Worm (Caenorhabditis elegans) whole organism, L4 larva: Measurements from ENCODE around the gene mlc-5.

ENCODE experiments used
- D1046.2 ChIP-seq: fragments of 200-800 bp; sonication (Bioruptor generic); IDR thresholded peaks from 2 replicates; pipeline ENCODE4 v1.3.6; 2022; ENCODE audit warnings: missing genetic modification characterization, missing compliant biosample characterization
- F26F4.8 ChIP-seq: fragments of 200-800 bp; sonication (Bioruptor generic); conservative IDR thresholded peaks from 2 replicates; pipeline ENCODE4 v1.3.6; 2022; ENCODE audit warnings: missing genetic modification characterization, missing compliant biosample characterization
- F44E2.7 ChIP-seq: fragments of 200-800 bp; sonication (Bioruptor generic); IDR thresholded peaks from 2 replicates; pipeline ENCODE4 v2.1.2; 2022; ENCODE audit warnings: missing genetic modification characterization, missing compliant biosample characterization
- Y48G9A.11 ChIP-seq: fragments of 200-800 bp; sonication (Bioruptor generic); IDR thresholded peaks from 2 replicates; pipeline ENCODE4 v1.3.6; 2022; ENCODE audit warnings: missing genetic modification reagents, missing genetic modification characterization, missing compliant biosample characterization
- aha-1 ChIP-seq: fragments of 150-350 bp; peaks from one replicate; lab custom pipeline; 2014; ENCODE audit warnings: missing biosample characterization, missing genetic modification characterization
- ama-1 ChIP-seq: fragments of 150-350 bp; optimal IDR thresholded peaks from 2 replicates; lab custom pipeline; 2014; ENCODE audit warnings: inconsistent platforms, mixed read lengths
- arid-1 ChIP-seq: fragments of 200-800 bp; sonication (Bioruptor generic); conservative IDR thresholded peaks from 2 replicates; pipeline ENCODE4 v1.3.6; 2022; ENCODE audit warnings: missing genetic modification reagents, missing genetic modification characterization, missing compliant biosample characterization
- ceh-82 ChIP-seq: sonication (generic microtip); optimal IDR thresholded peaks from 2 replicates; lab custom pipeline; 2017; ENCODE audit warnings: missing biosample characterization, missing genetic modification characterization
- cey-2 ChIP-seq: sonication (generic microtip); optimal IDR thresholded peaks from 3 replicates; lab custom pipeline; 2017; ENCODE audit warnings: missing genetic modification characterization, mild to moderate bottlenecking, missing compliant biosample characterization, antibody characterized with exemption, borderline replicate concordance; ENCODE audit not compliant: insufficient read depth
- dmd-6 ChIP-seq: fragments of 200-800 bp; sonication (Bioruptor generic); IDR thresholded peaks from 2 replicates; pipeline ENCODE4 v1.3.6; 2022; ENCODE audit warnings: missing genetic modification reagents, missing genetic modification characterization, missing compliant biosample characterization
- egl-43 ChIP-seq: fragments of 200-800 bp; sonication (Bioruptor generic); IDR thresholded peaks from 2 replicates; pipeline ENCODE4 v1.3.6; 2022; ENCODE audit warnings: missing genetic modification reagents, missing genetic modification characterization, missing compliant biosample characterization
- hif-1 ChIP-seq, 2 experiments: sonication (generic microtip); optimal IDR thresholded peaks; 2 replicates each; lab custom pipeline; 2016 to 2017; ENCODE audit warnings: missing compliant biosample characterization in 2 of 2, missing genetic modification characterization in 2 of 2, missing genetic modification reagents in 2 of 2, missing genotype in 2 of 2, mild to moderate bottlenecking in 1 of 2
- hlh-11 ChIP-seq: fragments of 200-800 bp; sonication (Bioruptor generic); optimal IDR thresholded peaks from 2 replicates; lab custom pipeline; 2018; ENCODE audit warnings: mild to moderate bottlenecking, missing genetic modification characterization, missing compliant biosample characterization
- hlh-30 ChIP-seq: sonication (generic microtip); optimal IDR thresholded peaks from 2 replicates; lab custom pipeline; 2017; ENCODE audit warnings: antibody characterized with exemption, mild to moderate bottlenecking, missing genetic modification characterization, missing compliant biosample characterization; ENCODE audit not compliant: insufficient read depth
- hmg-1.1 ChIP-seq: fragments of 200-800 bp; sonication (Bioruptor generic); IDR thresholded peaks from 2 replicates; pipeline ENCODE4 v1.3.6; 2022; ENCODE audit warnings: missing genetic modification reagents, missing genetic modification characterization, missing compliant biosample characterization
- lim-7 ChIP-seq: fragments of 200-800 bp; sonication (Bioruptor generic); IDR thresholded peaks from 2 replicates; pipeline ENCODE4 v1.3.6; 2022; ENCODE audit warnings: missing genetic modification characterization, missing compliant biosample characterization
- lin-29 ChIP-seq: fragments of 200-800 bp; sonication (Bioruptor generic); IDR thresholded peaks from 2 replicates; pipeline ENCODE4 v1.3.6; 2022; ENCODE audit warnings: missing genetic modification reagents, missing genetic modification characterization, missing compliant biosample characterization
- madf-5 ChIP-seq, 2 experiments: fragments of 200-800 bp; sonication (Bioruptor generic); IDR thresholded peaks; 2 replicates each; pipeline ENCODE4 v1.3.6; 2022; ENCODE audit warnings: missing compliant biosample characterization in 2 of 2, missing genetic modification characterization in 2 of 2
- mdt-29 ChIP-seq: fragments of 200-800 bp; sonication (Bioruptor generic); IDR thresholded peaks from 2 replicates; pipeline ENCODE4 v1.3.6; 2022; ENCODE audit warnings: missing genetic modification reagents, missing genetic modification characterization, missing compliant biosample characterization
- mes-2 ChIP-seq: sonication (generic microtip); optimal IDR thresholded peaks from 2 replicates; lab custom pipeline; 2016; ENCODE audit warnings: missing genotype, mild to moderate bottlenecking, missing genetic modification characterization, missing compliant biosample characterization; ENCODE audit not compliant: poor library complexity, severe bottlenecking
- mxl-3 ChIP-seq: fragments of 200-800 bp; sonication (Bioruptor generic); optimal IDR thresholded peaks from 2 replicates; lab custom pipeline; 2018; ENCODE audit warnings: mild to moderate bottlenecking, missing genetic modification characterization, missing compliant biosample characterization
- nhr-111 ChIP-seq: fragments of 200-800 bp; sonication (Bioruptor generic); optimal IDR thresholded peaks from 2 replicates; lab custom pipeline; 2018; ENCODE audit warnings: mild to moderate bottlenecking, missing genetic modification characterization, missing compliant biosample characterization
- nhr-237 ChIP-seq: sonication (generic microtip); optimal IDR thresholded peaks from 2 replicates; lab custom pipeline; 2017; ENCODE audit warnings: missing biosample characterization, missing genetic modification characterization
- nhr-42 ChIP-seq: fragments of 200-800 bp; sonication (Bioruptor generic); IDR thresholded peaks from 2 replicates; pipeline ENCODE4 v1.3.6; 2022; ENCODE audit warnings: missing genetic modification characterization, missing compliant biosample characterization
- nhr-76 ChIP-seq: fragments of 150-350 bp; optimal IDR thresholded peaks from 2 replicates; lab custom pipeline; 2014; ENCODE audit warnings: missing biosample characterization, missing genetic modification characterization
- pha-4 ChIP-seq, 2 experiments: fragments of 150-350 bp in 1 of 2; fragments of 200-800 bp in 1 of 2; sonication (Bioruptor generic) in 1 of 2; IDR thresholded peaks in 1 of 2; optimal IDR thresholded peaks in 1 of 2; 2 replicates each; pipeline versions ENCODE4 v1.3.6 to Lab custom; 2014 to 2022; ENCODE audit warnings: missing genetic modification characterization in 2 of 2, missing genetic modification reagents in 2 of 2, missing biosample characterization in 1 of 2, missing compliant biosample characterization in 1 of 2
- rbr-2 ChIP-seq: sonication (generic microtip); optimal IDR thresholded peaks from 2 replicates; lab custom pipeline; 2016; ENCODE audit warnings: missing genotype, missing genetic modification characterization, missing compliant biosample characterization
- saeg-2 ChIP-seq: fragments of 200-800 bp; sonication (Bioruptor generic); IDR thresholded peaks from 2 replicates; pipeline ENCODE4 v1.3.6; 2022; ENCODE audit warnings: missing genetic modification reagents, missing genetic modification characterization, missing compliant biosample characterization
- sdz-12 ChIP-seq: fragments of 200-800 bp; sonication (Bioruptor generic); optimal IDR thresholded peaks from 2 replicates; lab custom pipeline; 2018; ENCODE audit warnings: mild to moderate bottlenecking, missing genetic modification characterization, missing compliant biosample characterization
- set-16 ChIP-seq: fragments of 200-800 bp; sonication (Bioruptor generic); IDR thresholded peaks from 2 replicates; pipeline ENCODE4 v1.3.6; 2022; ENCODE audit warnings: missing genetic modification reagents, missing genetic modification characterization, missing compliant biosample characterization
- snpc-4 ChIP-seq: fragments of 150-350 bp; optimal IDR thresholded peaks from 2 replicates; lab custom pipeline; 2014; ENCODE audit warnings: missing biosample characterization, missing genetic modification characterization
- spr-3 ChIP-seq: fragments of 200-800 bp; sonication (Bioruptor generic); optimal IDR thresholded peaks from 2 replicates; lab custom pipeline; 2018; ENCODE audit warnings: mild to moderate bottlenecking, missing genetic modification characterization, missing compliant biosample characterization
- unc-39 ChIP-seq: sonication (generic microtip); optimal IDR thresholded peaks from 2 replicates; lab custom pipeline; 2017; ENCODE audit warnings: missing biosample characterization, missing genetic modification characterization
- unc-62 ChIP-seq, 3 experiments: fragments of 150-350 bp in 1 of 3; sonication (generic microtip); optimal IDR thresholded peaks in 2 of 3; peaks in 1 of 3; 1 replicate in 1 of 3; 2 replicates in 2 of 3; lab custom pipeline; 2014 to 2017; ENCODE audit warnings: missing biosample characterization in 3 of 3, missing genetic modification characterization in 3 of 3, missing genetic modification reagents in 3 of 3, missing genotype in 1 of 3

The mlc-5 gene

DNA sequence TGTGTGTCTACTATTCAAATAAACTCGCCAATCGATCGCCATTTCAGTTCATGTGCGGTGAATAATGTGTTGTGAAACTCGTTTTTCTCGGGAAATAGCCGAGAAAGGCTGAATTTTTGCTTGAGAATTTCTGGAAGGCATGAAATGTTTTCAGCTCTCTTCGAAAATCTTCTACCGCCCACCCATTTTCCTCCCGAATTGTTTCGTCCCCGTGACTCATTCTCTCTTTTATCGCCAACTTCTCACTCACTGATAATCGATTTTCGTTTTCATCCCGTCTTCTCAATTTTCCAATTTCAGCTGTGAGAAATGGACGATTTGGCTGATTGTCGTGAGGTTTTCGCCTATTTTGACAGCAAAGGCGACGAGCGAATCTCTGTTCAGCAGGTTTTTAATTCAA is at the start of gene mlc-5:
Gene mlc-5 (plus strand): TSS at position 301 of the 400 bp plus-strand sequence.
- TF ChIP-seq mxl-3 (GFP tag; lab: Kevin White, UChicago), result no peak
- TF ChIP-seq aha-1 (tag; lab: Kevin White, UChicago), result peak; percentile 41
- TF ChIP-seq unc-39 (tag; lab: Kevin White, UChicago), result no peak
- no peak for TF ChIP-seq mes-2 (tag; lab: Kevin White, UChicago)
- TF ChIP-seq nhr-111, result no peak
- TF ChIP-seq, all 104 proteins: peak for 1

DNA sequence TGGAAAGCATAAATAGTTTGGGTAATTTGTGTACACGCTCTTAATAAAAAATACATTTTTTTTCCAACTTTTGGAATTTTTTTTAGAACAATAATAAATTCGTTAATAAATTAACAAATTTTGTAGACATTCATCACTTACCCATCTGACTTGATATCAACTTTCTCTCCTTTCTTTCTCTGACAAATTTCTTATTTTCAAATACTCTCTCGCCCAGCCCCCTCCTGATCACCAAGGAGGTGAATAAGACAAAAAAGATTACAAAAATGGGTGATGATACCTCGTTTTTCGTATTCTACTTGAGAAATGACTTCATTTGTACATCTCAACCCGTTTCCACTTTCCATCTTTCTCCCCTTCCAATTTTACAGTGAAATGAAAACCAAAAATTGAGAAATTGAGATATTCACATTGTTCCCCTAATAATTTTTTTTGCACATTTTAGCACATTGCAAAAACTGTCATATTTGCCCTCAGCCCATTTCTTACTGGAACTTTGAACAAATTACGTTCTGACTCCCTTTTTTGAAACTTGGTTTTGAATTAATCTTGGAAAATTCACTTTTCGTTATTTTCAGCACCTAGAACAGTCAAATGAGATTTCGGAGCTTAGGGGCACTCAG is 47.4 kb upstream of the mlc-5 start, which contains the start of gene osm-7:
Gene osm-7 (plus strand): TSS at position 573 of the 623 bp plus-strand sequence.
- TF ChIP-seq D1046.2 (GFP tag; lab: Robert Waterston, UW) (no peak), nhr-237 (tag; lab: Kevin White, UChicago) (no peak), hlh-30 (tag; lab: Kevin White, UChicago) (peak; percentile 20), lin-29 (GFP tag; lab: Robert Waterston, UW) (no peak), snpc-4 (no peak), ceh-82 (tag; lab: Kevin White, UChicago) (no peak), sdz-12 (GFP tag; lab: Kevin White, UChicago) (no peak)

DNA sequence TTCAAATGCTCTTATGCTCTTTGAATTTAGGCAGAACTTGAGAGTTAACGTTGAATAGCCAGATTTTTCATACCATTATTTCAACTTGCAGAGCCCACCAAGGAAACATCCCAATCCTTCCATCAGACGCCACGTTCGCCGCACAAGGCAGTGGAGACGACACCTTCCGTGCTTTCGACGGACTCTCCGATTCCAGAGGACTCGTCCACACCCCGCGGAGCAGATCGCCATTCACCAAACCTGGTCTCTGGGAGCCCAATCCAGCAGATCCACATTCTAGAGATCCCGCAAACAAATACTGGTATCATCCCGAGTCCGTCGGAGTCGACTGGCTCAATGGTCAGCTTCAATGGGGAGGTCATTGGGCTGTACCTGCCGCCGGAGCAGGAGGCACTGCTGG is 43.0 kb upstream of the mlc-5 start:
- TF ChIP-seq hif-1 (tag; optimal IDR thresholded peaks at IDR 0.05; lab: Kevin White, UChicago), result no peak
- TF ChIP-seq set-16 (GFP tag; lab: Robert Waterston, UW), result peak; percentile 74
- TF ChIP-seq unc-62 (GFP tag; optimal IDR thresholded peaks at IDR 0.05 in 1 of 2; lab: Kevin White, UChicago), result peak in 1 of 2 experiments; percentile 82
- TF ChIP-seq unc-62 (tag; optimal IDR thresholded peaks at IDR 0.05; lab: Kevin White, UChicago), result no peak

DNA sequence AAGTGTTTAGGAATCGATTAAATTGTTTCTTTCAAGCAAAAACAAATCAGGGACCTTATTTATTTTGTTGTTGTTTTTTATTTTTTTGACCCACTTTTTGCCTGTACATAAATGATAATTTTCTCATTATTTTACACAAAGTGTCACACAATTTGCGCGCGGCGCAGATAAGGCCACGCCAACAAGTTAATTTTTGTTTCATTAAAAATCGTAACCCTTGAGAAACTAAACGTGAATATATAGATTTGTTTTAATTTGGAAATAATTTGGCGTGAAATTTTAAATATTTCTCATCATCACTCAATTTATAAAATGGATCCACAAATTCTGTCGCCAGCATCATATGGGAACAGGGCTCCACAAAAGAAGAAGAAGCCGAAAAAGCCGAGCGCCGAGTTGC is 42.6 kb upstream of the mlc-5 start, which contains the start of gene T05D4.5:
Gene T05D4.5 (plus strand): TSS at position 301 of the 400 bp plus-strand sequence.
- TF ChIP-seq aha-1 (tag; lab: Kevin White, UChicago) (peak; percentile 27), ama-1 (no peak), nhr-42 (GFP tag; lab: Robert Waterston, UW) (no peak), snpc-4 (no peak)

DNA sequence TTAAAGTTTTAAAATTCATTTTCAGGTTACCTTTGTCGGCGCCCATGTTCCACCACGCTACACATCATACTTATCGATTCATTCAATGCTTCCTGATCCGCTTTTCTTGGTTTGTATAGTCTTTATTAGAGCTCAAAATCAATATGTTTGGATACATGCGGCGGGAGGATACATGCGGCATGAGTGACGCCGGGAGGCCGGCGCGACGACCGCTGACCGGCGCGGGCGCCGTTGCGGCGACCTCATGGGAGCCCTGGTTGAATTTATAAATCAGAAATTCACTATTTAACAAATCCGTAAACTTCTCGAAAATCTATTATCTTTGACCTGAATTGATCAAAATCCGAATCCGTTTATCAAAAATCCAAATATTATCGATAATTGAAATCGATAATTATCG is 41.4 kb upstream of the mlc-5 start:
- peak; percentile 72 for TF ChIP-seq set-16 (GFP tag; lab: Robert Waterston, UW)
- TF ChIP-seq rbr-2 (tag; lab: Kevin White, UChicago), result no peak
- no peak for TF ChIP-seq mdt-29

DNA sequence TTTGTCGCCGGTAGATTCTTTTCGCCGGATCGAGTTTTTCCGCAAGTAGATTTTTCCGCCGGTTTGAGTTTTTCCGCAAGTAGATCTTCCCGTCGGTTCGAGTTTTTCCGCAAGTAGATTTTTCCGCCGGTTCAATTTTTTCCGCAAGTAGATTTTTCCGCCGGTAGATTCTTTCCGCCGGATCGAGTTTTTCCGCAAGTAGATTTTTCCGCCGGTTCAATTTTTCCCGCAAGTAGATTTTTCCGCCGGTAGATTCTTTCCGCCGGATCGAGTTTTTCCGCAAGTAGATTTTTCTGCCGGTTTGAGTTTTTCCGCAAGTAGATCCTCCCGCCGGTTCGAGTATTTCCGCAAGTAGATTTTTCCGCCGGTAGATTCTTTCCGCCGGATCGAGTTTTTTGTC is 38.0 kb upstream of the mlc-5 start:
- peak; percentile 44; the same call in 1 of the 2 replicates for TF ChIP-seq set-16 (GFP tag; lab: Robert Waterston, UW)
- TF ChIP-seq madf-5 (GFP tag; IDR thresholded peaks at IDR 0.05; lab: Robert Waterston, UW), result 0 out of 4 replicates have a peak, but pooled peaks of 1 of the 2 experiments have one; percentile 22
- peak; percentile 33; the same call in 1 of the 2 replicates for TF ChIP-seq hmg-1.1
- TF ChIP-seq lim-7 (GFP tag; lab: Robert Waterston, UW), result 0 out of 2 replicates have a peak, but pooled peaks have one; percentile 48
- TF ChIP-seq saeg-2 (GFP tag; lab: Robert Waterston, UW), result 0 out of 2 replicates have a peak, but pooled peaks have one; percentile 19
- TF ChIP-seq, all 104 proteins: peak for 5; not testable (repeated sequence) for 99

DNA sequence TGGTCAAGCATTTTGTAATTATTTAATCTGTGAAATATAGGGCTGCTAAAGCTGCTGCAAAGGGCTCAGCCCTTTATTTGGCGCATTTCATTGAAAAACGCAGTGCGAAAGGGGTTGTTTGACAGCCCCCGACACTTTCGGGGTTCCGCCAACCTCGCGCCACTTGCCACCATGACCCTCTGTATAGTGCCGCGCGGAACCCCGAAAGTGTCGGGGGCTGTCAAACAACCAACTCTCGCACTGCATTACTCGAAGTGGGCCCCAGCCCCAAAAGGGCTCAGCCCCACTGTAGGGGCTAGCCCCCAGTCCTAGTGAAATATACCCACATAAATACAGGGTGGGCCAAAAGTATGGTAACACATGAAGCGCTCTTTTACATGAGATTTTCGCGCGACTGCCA is 22.9 kb upstream of the mlc-5 start:
- no peak for TF ChIP-seq dmd-6 (GFP tag; lab: Robert Waterston, UW)
- TF ChIP-seq set-16 (GFP tag; lab: Robert Waterston, UW), result peak; percentile 69

DNA sequence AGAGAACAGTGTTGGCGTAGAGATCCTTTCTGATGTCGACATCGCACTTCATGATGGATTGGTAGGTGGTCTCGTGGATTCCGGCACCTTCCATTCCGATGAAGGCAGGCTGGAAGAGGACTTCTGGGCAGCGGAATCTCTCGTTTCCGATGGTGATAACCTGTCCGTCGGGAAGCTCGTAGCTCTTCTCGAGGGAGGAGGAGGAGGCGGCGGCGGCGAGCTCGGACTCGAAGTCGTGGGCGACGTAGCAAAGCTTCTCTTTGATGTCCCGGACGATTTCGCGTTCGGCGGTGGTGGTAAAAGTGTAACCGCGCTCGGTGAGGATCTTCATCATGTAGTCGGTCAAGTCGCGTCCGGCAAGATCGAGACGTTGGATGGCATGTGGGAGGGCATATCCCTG is 18.3 kb upstream of the mlc-5 start:
- TF ChIP-seq nhr-76 (tag; lab: Kevin White, UChicago) (no peak), Y48G9A.11 (GFP tag; lab: Robert Waterston, UW) (no peak), spr-3 (GFP tag; lab: Kevin White, UChicago) (peak; percentile 57), hlh-11 (tag; lab: Kevin White, UChicago) (no peak), pha-4 (GFP tag; IDR thresholded peaks at IDR 0.05; lab: Robert Waterston, UW) (0 out of 2 replicates have a peak, but pooled peaks have one; percentile 13), pha-4 (tag; optimal IDR thresholded peaks at IDR 0.05; lab: Kevin White, UChicago) (no peak), nhr-42 (GFP tag; lab: Robert Waterston, UW) (no peak), ceh-82 (tag; lab: Kevin White, UChicago) (no peak), egl-43 (peak; percentile 35; the same call in 1 of the 2 replicates), F26F4.8 (GFP tag; lab: Robert Waterston, UW) (0 out of 2 replicates have a peak, but pooled peaks have one; percentile 6), cey-2 (no peak), set-16 (GFP tag; lab: Robert Waterston, UW) (peak; percentile 94), arid-1 (GFP tag; lab: Robert Waterston, UW) (no peak), F44E2.7 (GFP tag; lab: Robert Waterston, UW) (0 out of 2 replicates have a peak, but pooled peaks have one; percentile 63)
